Worm (Caenorhabditis elegans) whole organism, L4 larva: ENCODE results near the gene nlp-33.

Experiments
- ceh-44 ChIP-seq: fragments of 200-800 bp; sonication (Bioruptor generic); IDR thresholded peaks from 2 replicates; pipeline ENCODE4 v1.3.6; 2022; ENCODE audit warnings: missing genetic modification reagents, missing genetic modification characterization, missing compliant biosample characterization
- ceh-82 ChIP-seq: sonication (generic microtip); optimal IDR thresholded peaks from 2 replicates; lab custom pipeline; 2017; ENCODE audit warnings: missing biosample characterization, missing genetic modification characterization
- hif-1 ChIP-seq, 2 experiments: sonication (generic microtip); optimal IDR thresholded peaks; 2 replicates each; lab custom pipeline; 2016 to 2017; ENCODE audit warnings: missing compliant biosample characterization in 2 of 2, missing genetic modification characterization in 2 of 2, missing genetic modification reagents in 2 of 2, missing genotype in 2 of 2, mild to moderate bottlenecking in 1 of 2
- pqm-1 ChIP-seq: sonication (generic microtip); optimal IDR thresholded peaks from 2 replicates; lab custom pipeline; 2017; ENCODE audit warnings: missing biosample characterization, missing genetic modification characterization
- skn-1 ChIP-seq: fragments of 150-350 bp; optimal IDR thresholded peaks from 2 replicates; lab custom pipeline; 2014; ENCODE audit warnings: missing biosample characterization, missing genetic modification characterization
- unc-130 ChIP-seq: sonication (generic microtip); optimal IDR thresholded peaks from 2 replicates; lab custom pipeline; 2016; ENCODE audit warnings: missing genetic modification reagents, missing genetic modification characterization, missing compliant biosample characterization

- TF ChIP-seq ceh-82 (tag; lab: Kevin White, UChicago) (no peak), unc-130 (GFP tag; lab: Kevin White, UChicago) (no peak), hif-1 (tag; optimal IDR thresholded peaks at IDR 0.05; lab: Kevin White, UChicago) (no peak), skn-1 (no peak), pqm-1 (tag; lab: Kevin White, UChicago) (no peak), ceh-44 (GFP tag; lab: Robert Waterston, UW) (no peak)
These were observed 27.8 kb upstream of the nlp-33 start, which contains the start of gene scb-1 for ce11 chrV:11119294-11119755.
